Fruit fly (Drosophila melanogaster): Measurements from ENCODE around the gene Sptr.

Gene Sptr

dm6 chrX:8490976-8491345 is 26.7 kb upstream of the Sptr start:
- no peak for TF ChIP-seq usp (GFP tag; optimal IDR thresholded peaks at IDR 0.05)
- TF ChIP-seq Dll (optimal IDR thresholded peaks at IDR 0.05): no peak
- no peak for TF ChIP-seq CG8478 (optimal IDR thresholded peaks at IDR 0.05)
- no peak for TF ChIP-seq psq (optimal IDR thresholded peaks at IDR 0.05)

dm6 chrX:8490291-8490975 is 26.2 kb upstream of the Sptr start:
- TF ChIP-seq usp (GFP tag; optimal IDR thresholded peaks at IDR 0.05) (no peak), CG8478 (optimal IDR thresholded peaks at IDR 0.05) (no peak), Dll (optimal IDR thresholded peaks at IDR 0.05) (no peak), psq (optimal IDR thresholded peaks at IDR 0.05) (no peak), pan (optimal IDR thresholded peaks at IDR 0.05) (no peak), EcR (GFP tag; optimal IDR thresholded peaks at IDR 0.05) (no peak)

dm6 chrX:8489485-8489970 is 25.3 kb upstream of the Sptr start, which contains the start of gene otu:
Gene otu (minus strand): TSS chrX:8489535.
- no peak for TF ChIP-seq CG8478 (optimal IDR thresholded peaks at IDR 0.05)
- TF ChIP-seq psq (optimal IDR thresholded peaks at IDR 0.05): no peak
- TF ChIP-seq EcR (GFP tag; optimal IDR thresholded peaks at IDR 0.05): no peak
- no peak for TF ChIP-seq usp (GFP tag; optimal IDR thresholded peaks at IDR 0.05)
- no peak for TF ChIP-seq Dll (optimal IDR thresholded peaks at IDR 0.05)
- TF ChIP-seq pan (optimal IDR thresholded peaks at IDR 0.05): no peak

- TF ChIP-seq EcR (GFP tag; optimal IDR thresholded peaks at IDR 0.05): no peak
- TF ChIP-seq psq (optimal IDR thresholded peaks at IDR 0.05): no peak
Measured at dm6 chrX:8489048-8489447, 24.8 kb upstream of the Sptr start, which contains the start of gene CG33181. Gene CG33181 (plus strand): TSS chrX:8489348.

- TF ChIP-seq usp (GFP tag; optimal IDR thresholded peaks at IDR 0.05): no peak
- no peak for TF ChIP-seq pan (optimal IDR thresholded peaks at IDR 0.05)
- TF ChIP-seq CG8478 (optimal IDR thresholded peaks at IDR 0.05): no peak
- no peak for TF ChIP-seq EcR (GFP tag; optimal IDR thresholded peaks at IDR 0.05)
- TF ChIP-seq psq (optimal IDR thresholded peaks at IDR 0.05): no peak
- no peak for TF ChIP-seq Dll (optimal IDR thresholded peaks at IDR 0.05)
Measured at dm6 chrX:8484778-8485177, 20.5 kb upstream of the Sptr start.

- TF ChIP-seq CG8478 (optimal IDR thresholded peaks at IDR 0.05) (no peak), Dll (optimal IDR thresholded peaks at IDR 0.05) (no peak), EcR (GFP tag; optimal IDR thresholded peaks at IDR 0.05) (no peak), usp (GFP tag; optimal IDR thresholded peaks at IDR 0.05) (no peak), pan (optimal IDR thresholded peaks at IDR 0.05) (no peak), psq (optimal IDR thresholded peaks at IDR 0.05) (no peak)
Measured at dm6 chrX:8483671-8484070, 19.4 kb upstream of the Sptr start, which contains the start of gene CG33223. Gene CG33223 (minus strand): TSS chrX:8483885.

- TF ChIP-seq CG8478 (optimal IDR thresholded peaks at IDR 0.05) (no peak), pan (optimal IDR thresholded peaks at IDR 0.05) (no peak), EcR (GFP tag; optimal IDR thresholded peaks at IDR 0.05) (no peak), Dll (optimal IDR thresholded peaks at IDR 0.05) (no peak), psq (optimal IDR thresholded peaks at IDR 0.05) (no peak), usp (GFP tag; optimal IDR thresholded peaks at IDR 0.05) (no peak)
Measured at dm6 chrX:8481462-8481861, 17.2 kb upstream of the Sptr start, which contains the start of gene Cp38. Gene Cp38 (plus strand): TSS chrX:8481837.

- TF ChIP-seq psq (optimal IDR thresholded peaks at IDR 0.05): no peak
- no peak for TF ChIP-seq CG8478 (optimal IDR thresholded peaks at IDR 0.05)
- TF ChIP-seq pan (optimal IDR thresholded peaks at IDR 0.05): no peak
- TF ChIP-seq EcR (GFP tag; optimal IDR thresholded peaks at IDR 0.05): no peak
- no peak for TF ChIP-seq usp (GFP tag; optimal IDR thresholded peaks at IDR 0.05)
- no peak for TF ChIP-seq Dll (optimal IDR thresholded peaks at IDR 0.05)
Measured at dm6 chrX:8479031-8479568, 14.9 kb upstream of the Sptr start, which contains the start of gene Cp36. Gene Cp36 (plus strand): TSS chrX:8479319.

dm6 chrX:8476817-8477216 is 12.6 kb upstream of the Sptr start, which contains the start of gene Cp7Fc:
Gene Cp7Fc (plus strand): TSS chrX:8477117.
- TF ChIP-seq CG8478 (optimal IDR thresholded peaks at IDR 0.05) (no peak), pan (optimal IDR thresholded peaks at IDR 0.05) (no peak), usp (GFP tag; optimal IDR thresholded peaks at IDR 0.05) (no peak), psq (optimal IDR thresholded peaks at IDR 0.05) (no peak), EcR (GFP tag; optimal IDR thresholded peaks at IDR 0.05) (no peak), Dll (optimal IDR thresholded peaks at IDR 0.05) (no peak)

dm6 chrX:8475657-8476056 is 11.4 kb upstream of the Sptr start:
- TF ChIP-seq CG8478 (optimal IDR thresholded peaks at IDR 0.05) (no peak), usp (GFP tag; optimal IDR thresholded peaks at IDR 0.05) (no peak), psq (optimal IDR thresholded peaks at IDR 0.05) (no peak), pan (optimal IDR thresholded peaks at IDR 0.05) (no peak), EcR (GFP tag; optimal IDR thresholded peaks at IDR 0.05) (no peak), Dll (optimal IDR thresholded peaks at IDR 0.05) (no peak)

dm6 chrX:8473339-8473887 is 9.2 kb upstream of the Sptr start, which contains the start of gene Cp7Fb:
Gene Cp7Fb (plus strand): TSS chrX:8473837.
- TF ChIP-seq psq (optimal IDR thresholded peaks at IDR 0.05): no peak
- TF ChIP-seq CG8478 (optimal IDR thresholded peaks at IDR 0.05): no peak
- no peak for TF ChIP-seq pan (optimal IDR thresholded peaks at IDR 0.05)
- no peak for TF ChIP-seq Dll (optimal IDR thresholded peaks at IDR 0.05)
- no peak for TF ChIP-seq EcR (GFP tag; optimal IDR thresholded peaks at IDR 0.05)
- TF ChIP-seq usp (GFP tag; optimal IDR thresholded peaks at IDR 0.05): no peak

dm6 chrX:8470588-8470987 is 6.3 kb upstream of the Sptr start, which contains the start of gene Cp7Fa:
Gene Cp7Fa (plus strand): TSS chrX:8470888.
- TF ChIP-seq EcR (GFP tag; optimal IDR thresholded peaks at IDR 0.05): no peak
- TF ChIP-seq Dll (optimal IDR thresholded peaks at IDR 0.05): no peak
- no peak for TF ChIP-seq psq (optimal IDR thresholded peaks at IDR 0.05)
- no peak for TF ChIP-seq CG8478 (optimal IDR thresholded peaks at IDR 0.05)
- TF ChIP-seq usp (GFP tag; optimal IDR thresholded peaks at IDR 0.05): no peak
- TF ChIP-seq pan (optimal IDR thresholded peaks at IDR 0.05): no peak
